Worm (Caenorhabditis elegans) whole organism, L3 larva: ENCODE results near the gene nap-1.

Experiments used
- R02D3.7 ChIP-seq: fragments of 150-350 bp; optimal IDR thresholded peaks from 2 replicates; lab custom pipeline; 2014; ENCODE audit warnings: missing biosample characterization, missing genetic modification characterization
- ZK546.5 ChIP-seq: sonication (generic microtip); optimal IDR thresholded peaks from 2 replicates; lab custom pipeline; 2017; ENCODE audit warnings: missing biosample characterization, missing genetic modification characterization
- aly-2 ChIP-seq: fragments of 150-350 bp; optimal IDR thresholded peaks from 2 replicates; lab custom pipeline; 2014; ENCODE audit warnings: missing biosample characterization, missing genetic modification characterization
- ama-1 ChIP-seq: fragments of 150-350 bp; optimal IDR thresholded peaks from 2 replicates; lab custom pipeline; 2018
- ceh-16 ChIP-seq: sonication (generic microtip); optimal IDR thresholded peaks from 2 replicates; lab custom pipeline; 2017; ENCODE audit warnings: missing biosample characterization, missing genetic modification characterization
- ceh-28 ChIP-seq: fragments of 150-350 bp; optimal IDR thresholded peaks from 2 replicates; lab custom pipeline; 2014; ENCODE audit warnings: missing biosample characterization, missing genetic modification reagents, missing genetic modification characterization
- ceh-82 ChIP-seq: fragments of 150-350 bp; optimal IDR thresholded peaks from 2 replicates; lab custom pipeline; 2014; ENCODE audit warnings: missing biosample characterization, missing genetic modification characterization
- ceh-9 ChIP-seq: sonication (generic microtip); optimal IDR thresholded peaks from 2 replicates; lab custom pipeline; 2018; ENCODE audit warnings: missing biosample characterization, missing genetic modification characterization
- daf-12 ChIP-seq: fragments of 150-350 bp; optimal IDR thresholded peaks from 2 replicates; lab custom pipeline; 2014; ENCODE audit warnings: missing biosample characterization, missing genetic modification reagents, missing genetic modification characterization
- egl-27 ChIP-seq: sonication (generic microtip); optimal IDR thresholded peaks from 4 replicates; lab custom pipeline; 2017; ENCODE audit warnings: missing biosample characterization, missing genetic modification reagents, missing genetic modification characterization
- egl-5 ChIP-seq: fragments of 150-350 bp; optimal IDR thresholded peaks from 2 replicates; lab custom pipeline; 2017; ENCODE audit warnings: missing biosample characterization, missing genetic modification reagents, missing genetic modification characterization, inconsistent platforms
- elt-1 ChIP-seq: fragments of 150-350 bp; optimal IDR thresholded peaks from 2 replicates; lab custom pipeline; 2014; ENCODE audit warnings: missing biosample characterization, missing genetic modification characterization
- elt-2 ChIP-seq: sonication (generic microtip); optimal IDR thresholded peaks from 2 replicates; lab custom pipeline; 2016; ENCODE audit warnings: missing genetic modification reagents, mild to moderate bottlenecking, missing genetic modification characterization, missing compliant biosample characterization
- elt-3 ChIP-seq, 3 experiments: fragments of 150-350 bp in 1 of 3; sonication (generic microtip) in 2 of 3; optimal IDR thresholded peaks; 2 replicates in 2 of 3; 4 replicates in 1 of 3; lab custom pipeline; 2014 to 2017; ENCODE audit warnings: missing biosample characterization in 3 of 3, missing genetic modification characterization in 3 of 3
- eor-1 ChIP-seq, 2 experiments: fragments of 150-350 bp; optimal IDR thresholded peaks; 2 replicates each; lab custom pipeline; 2014 to 2018; ENCODE audit warnings: missing biosample characterization in 2 of 2, missing genetic modification characterization in 2 of 2
- fkh-10 ChIP-seq: sonication (generic microtip); optimal IDR thresholded peaks from 2 replicates; lab custom pipeline; 2017; ENCODE audit warnings: missing biosample characterization, missing genetic modification reagents, missing genetic modification characterization
- fkh-2 ChIP-seq: fragments of 150-350 bp; optimal IDR thresholded peaks from 2 replicates; lab custom pipeline; 2014; ENCODE audit warnings: missing biosample characterization, missing genetic modification reagents, missing genetic modification characterization
- fos-1 ChIP-seq: fragments of 150-350 bp; optimal IDR thresholded peaks from 2 replicates; lab custom pipeline; 2014; ENCODE audit warnings: missing biosample characterization, missing genetic modification characterization
- jun-1 ChIP-seq: fragments of 150-350 bp; optimal IDR thresholded peaks from 2 replicates; lab custom pipeline; 2014; ENCODE audit warnings: missing biosample characterization, missing genetic modification reagents, missing genetic modification characterization
- lin-15B ChIP-seq: fragments of 150-350 bp; optimal IDR thresholded peaks from 2 replicates; lab custom pipeline; 2014; ENCODE audit warnings: missing biosample characterization, missing genetic modification characterization
- lin-39 ChIP-seq: fragments of 150-350 bp; optimal IDR thresholded peaks from 2 replicates; lab custom pipeline; 2018; ENCODE audit warnings: missing biosample characterization, missing genetic modification reagents, missing genetic modification characterization
- lsy-12 ChIP-seq: sonication (generic microtip); optimal IDR thresholded peaks from 2 replicates; lab custom pipeline; 2016; ENCODE audit warnings: mild to moderate bottlenecking, missing genetic modification characterization, missing compliant biosample characterization
- mdl-1 ChIP-seq: fragments of 150-350 bp; optimal IDR thresholded peaks from 2 replicates; lab custom pipeline; 2014; ENCODE audit warnings: missing biosample characterization, missing genetic modification characterization
- mml-1 ChIP-seq: fragments of 150-350 bp; sonication (generic microtip); optimal IDR thresholded peaks from 3 replicates; lab custom pipeline; 2014; ENCODE audit warnings: missing biosample characterization, missing genetic modification characterization
- nfya-1 ChIP-seq: sonication (generic microtip); optimal IDR thresholded peaks from 2 replicates; lab custom pipeline; 2017; ENCODE audit warnings: missing genetic modification characterization, mild to moderate bottlenecking, missing compliant biosample characterization, antibody characterized with exemption, moderate library complexity; ENCODE audit not compliant: insufficient read depth
- nhr-11 ChIP-seq: fragments of 150-350 bp; optimal IDR thresholded peaks from 2 replicates; lab custom pipeline; 2014; ENCODE audit warnings: missing biosample characterization, missing genetic modification characterization
- nhr-12 ChIP-seq: fragments of 150-350 bp; optimal IDR thresholded peaks from 2 replicates; lab custom pipeline; 2014; ENCODE audit warnings: missing biosample characterization, missing genetic modification characterization
- nhr-23 ChIP-seq: fragments of 150-350 bp; optimal IDR thresholded peaks from 2 replicates; lab custom pipeline; 2014; ENCODE audit warnings: missing biosample characterization, missing genetic modification reagents, missing genetic modification characterization
- nhr-237 ChIP-seq: fragments of 150-350 bp; optimal IDR thresholded peaks from 2 replicates; lab custom pipeline; 2014; ENCODE audit warnings: missing biosample characterization, missing genetic modification characterization
- nhr-25 ChIP-seq: sonication (generic microtip); optimal IDR thresholded peaks from 2 replicates; lab custom pipeline; 2017; ENCODE audit warnings: missing biosample characterization, missing genetic modification characterization
- nhr-28 ChIP-seq: fragments of 150-350 bp; optimal IDR thresholded peaks from 2 replicates; lab custom pipeline; 2014; ENCODE audit warnings: missing biosample characterization, missing genetic modification characterization
- nhr-43 ChIP-seq: sonication (generic microtip); optimal IDR thresholded peaks from 2 replicates; lab custom pipeline; 2016; ENCODE audit warnings: mild to moderate bottlenecking, missing genetic modification characterization, missing compliant biosample characterization; ENCODE audit not compliant: poor library complexity, severe bottlenecking
- nhr-67 ChIP-seq: fragments of 150-350 bp; optimal IDR thresholded peaks from 2 replicates; lab custom pipeline; 2014; ENCODE audit warnings: missing biosample characterization, missing genetic modification characterization
- nhr-76 ChIP-seq: fragments of 150-350 bp; sonication (generic microtip); optimal IDR thresholded peaks from 5 replicates; lab custom pipeline; 2014; ENCODE audit warnings: missing biosample characterization, missing genetic modification characterization
- nhr-77 ChIP-seq: fragments of 150-350 bp; optimal IDR thresholded peaks from 2 replicates; lab custom pipeline; 2014; ENCODE audit warnings: missing biosample characterization, missing genetic modification characterization
- pha-4 ChIP-seq: fragments of 150-350 bp; optimal IDR thresholded peaks from 2 replicates; lab custom pipeline; 2014; ENCODE audit warnings: missing biosample characterization, missing genetic modification reagents, missing genetic modification characterization
- pqm-1 ChIP-seq: fragments of 150-350 bp; optimal IDR thresholded peaks from 2 replicates; lab custom pipeline; 2017; ENCODE audit warnings: missing biosample characterization, missing genetic modification characterization, inconsistent platforms
- sea-2 ChIP-seq: fragments of 150-350 bp; sonication (generic microtip); optimal IDR thresholded peaks from 4 replicates; lab custom pipeline; 2014; ENCODE audit warnings: missing biosample characterization, missing genetic modification reagents, missing genetic modification characterization
- skn-1 ChIP-seq: fragments of 150-350 bp; optimal IDR thresholded peaks from 2 replicates; lab custom pipeline; 2014; ENCODE audit warnings: missing biosample characterization, missing genetic modification characterization
- snpc-4 ChIP-seq: fragments of 150-350 bp; optimal IDR thresholded peaks from 2 replicates; lab custom pipeline; 2014; ENCODE audit warnings: missing biosample characterization, missing genetic modification characterization
- tbx-2 ChIP-seq: sonication (generic microtip); optimal IDR thresholded peaks from 2 replicates; lab custom pipeline; 2016; ENCODE audit warnings: mild to moderate bottlenecking, missing genetic modification characterization, missing compliant biosample characterization
- unc-39 ChIP-seq: sonication (generic microtip); optimal IDR thresholded peaks from 4 replicates; lab custom pipeline; 2017; ENCODE audit warnings: missing biosample characterization, missing genetic modification characterization
- unc-62 ChIP-seq: fragments of 150-350 bp; sonication (generic microtip); optimal IDR thresholded peaks from 4 replicates; lab custom pipeline; 2014; ENCODE audit warnings: missing biosample characterization, missing genetic modification reagents, missing genetic modification characterization
- zag-1 ChIP-seq: fragments of 150-350 bp; optimal IDR thresholded peaks from 2 replicates; lab custom pipeline; 2014; ENCODE audit warnings: missing biosample characterization, missing genetic modification characterization
- ztf-11 ChIP-seq: fragments of 150-350 bp; optimal IDR thresholded peaks from 2 replicates; lab custom pipeline; 2014; ENCODE audit warnings: missing biosample characterization, missing genetic modification characterization
- ztf-4 ChIP-seq: fragments of 150-350 bp; optimal IDR thresholded peaks from 2 replicates; lab custom pipeline; 2014; ENCODE audit warnings: missing biosample characterization, missing genetic modification characterization

nap-1 gene

ce11 chrIV:8378280-8378679 is 839 bp downstream of the nap-1 start:
- no peak for TF ChIP-seq daf-12 (tag; lab: Kevin White, UChicago)
- no peak for TF ChIP-seq fkh-2 (tag; lab: Kevin White, UChicago)
- TF ChIP-seq ceh-16, result no peak
- no peak for TF ChIP-seq elt-2 (tag; lab: Kevin White, UChicago)
- TF ChIP-seq, all 47 proteins: peak for 0

ce11 chrIV:8377501-8377900 is 1.6 kb downstream of the nap-1 start, which contains the start of gene D2096.7:
Gene D2096.7 (minus strand): TSS chrIV:8377630.
- TF ChIP-seq ztf-4 (tag; lab: Kevin White, UChicago), result peak; percentile 47
- no peak for TF ChIP-seq elt-3 (tag; optimal IDR thresholded peaks at IDR 0.05; lab: Kevin White, UChicago)
- TF ChIP-seq nhr-43 (tag; lab: Kevin White, UChicago), result peak; percentile 31
- no peak for TF ChIP-seq tbx-2 (tag; lab: Kevin White, UChicago)
- no peak for TF ChIP-seq jun-1 (tag; lab: Kevin White, UChicago)
- peak; percentile 77 for TF ChIP-seq ama-1 (lab: Kevin White, UChicago)
- TF ChIP-seq elt-2 (tag; lab: Kevin White, UChicago), result peak; percentile 2
- peak; percentile 6 for TF ChIP-seq lsy-12

ce11 chrIV:8376923-8377322 is 2.2 kb downstream of the nap-1 start:
- TF ChIP-seq nfya-1, result peak; percentile 44
- peak; percentile 55 for TF ChIP-seq pha-4 (tag; lab: Kevin White, UChicago)
- TF ChIP-seq elt-2 (tag; lab: Kevin White, UChicago), result no peak
- no peak for TF ChIP-seq elt-3 (tag; optimal IDR thresholded peaks at IDR 0.05; lab: Kevin White, UChicago)
- TF ChIP-seq, all 47 proteins: peak for 2

ce11 chrIV:8375381-8375780 is 3.7 kb downstream of the nap-1 start:
- TF ChIP-seq fkh-10 (GFP tag; lab: Kevin White, UChicago) (no peak), lin-15B (tag; lab: Kevin White, UChicago) (peak; percentile 59), ceh-82 (tag; lab: Kevin White, UChicago) (peak; percentile 18), ceh-16 (no peak), unc-62 (no peak), daf-12 (tag; lab: Kevin White, UChicago) (no peak), mdl-1 (no peak), mml-1 (tag; lab: Kevin White, UChicago) (no peak), nhr-67 (tag; lab: Kevin White, UChicago) (no peak), egl-5 (tag; lab: Kevin White, UChicago) (peak; percentile 71), R02D3.7 (tag; lab: Kevin White, UChicago) (peak; percentile 79), ztf-4 (tag; lab: Kevin White, UChicago) (peak; percentile 30), aly-2 (no peak), elt-1 (tag; lab: Kevin White, UChicago) (no peak), tbx-2 (tag; lab: Kevin White, UChicago) (peak; percentile 59), eor-1 (tag; optimal IDR thresholded peaks at IDR 0.05; lab: Kevin White, UChicago) (no peak), nhr-11 (tag; lab: Kevin White, UChicago) (no peak), ceh-9 (no peak), nhr-77 (tag; lab: Kevin White, UChicago) (no peak), jun-1 (tag; lab: Kevin White, UChicago) (peak; percentile 55), zag-1 (tag; lab: Kevin White, UChicago) (no peak), nhr-23 (tag; lab: Kevin White, UChicago) (peak; percentile 56), nhr-43 (tag; lab: Kevin White, UChicago) (peak; percentile 81), snpc-4 (tag; lab: Kevin White, UChicago) (peak; percentile 63), elt-3 (tag; optimal IDR thresholded peaks at IDR 0.05; lab: Kevin White, UChicago) (no peak), ZK546.5 (tag; lab: Kevin White, UChicago) (no peak), nhr-28 (tag; lab: Kevin White, UChicago) (no peak), nfya-1 (peak; percentile 80), ztf-11 (no peak), ama-1 (lab: Kevin White, UChicago) (peak; percentile 84), nhr-25 (peak; percentile 59), lsy-12 (peak; percentile 79), skn-1 (tag; lab: Kevin White, UChicago) (peak; percentile 57), fos-1 (tag; lab: Kevin White, UChicago) (no peak), pha-4 (tag; lab: Kevin White, UChicago) (peak; percentile 88), nhr-76 (tag; lab: Kevin White, UChicago) (no peak), nhr-12 (tag; lab: Kevin White, UChicago) (no peak), pqm-1 (tag; lab: Kevin White, UChicago) (peak; percentile 72), ceh-28 (tag; lab: Kevin White, UChicago) (no peak), elt-2 (tag; lab: Kevin White, UChicago) (peak; percentile 66), egl-27 (peak; percentile 7), sea-2 (GFP tag; lab: Kevin White, UChicago) (no peak), unc-39 (tag; lab: Kevin White, UChicago) (no peak), nhr-237 (tag; lab: Kevin White, UChicago) (no peak), lin-39 (tag; lab: Kevin White, UChicago) (peak; percentile 90)
